Fruit fly (Drosophila melanogaster) whole organism, prepupa: ENCODE data around the gene Atet.

ENCODE experiments used
- Blimp-1 ChIP-seq: fragments of 200-800 bp; sonication (Bioruptor generic); optimal IDR thresholded peaks from 3 replicates; lab custom pipeline; 2017; ENCODE audit warnings: missing biosample characterization, missing genetic modification characterization, mild to moderate bottlenecking, moderate library complexity, missing genetic modification reagents
- CG10631 ChIP-seq: fragments of 200-800 bp; sonication (Bioruptor generic); optimal IDR thresholded peaks from 2 replicates; lab custom pipeline; 2016; ENCODE audit warnings: missing biosample characterization, missing genetic modification characterization
- CG10669 ChIP-seq: fragments of 200-800 bp; sonication (Bioruptor generic); optimal IDR thresholded peaks from 3 replicates; lab custom pipeline; 2018; ENCODE audit warnings: missing biosample characterization, mild to moderate bottlenecking, missing genetic modification characterization, moderate library complexity
- CG11294 ChIP-seq: fragments of 200-800 bp; sonication (Bioruptor generic); IDR thresholded peaks from 2 replicates; pipeline ENCODE4 v1.3.6; 2022; ENCODE audit warnings: missing biosample characterization, missing genetic modification characterization
- CG11762 ChIP-seq: fragments of 200-800 bp; sonication (Bioruptor generic); optimal IDR thresholded peaks from 3 replicates; lab custom pipeline; 2016; ENCODE audit warnings: missing biosample characterization, missing genetic modification characterization; ENCODE audit not compliant: insufficient read depth
- CG11902 ChIP-seq: fragments of 200-800 bp; sonication (Bioruptor generic); optimal IDR thresholded peaks from 3 replicates; lab custom pipeline; 2016; ENCODE audit warnings: missing biosample characterization, missing genetic modification characterization
- CG15336 ChIP-seq: fragments of 200-800 bp; sonication (Bioruptor generic); IDR thresholded peaks from 2 replicates; pipeline ENCODE4 v1.3.6; 2022; ENCODE audit warnings: missing biosample characterization, missing genetic modification characterization
- CG16779 ChIP-seq: fragments of 200-800 bp; sonication (Bioruptor generic); optimal IDR thresholded peaks from 3 replicates; lab custom pipeline; 2017; ENCODE audit warnings: missing biosample characterization, mild to moderate bottlenecking, missing genetic modification characterization
- CG3032 ChIP-seq: fragments of 200-800 bp; optimal IDR thresholded peaks from 2 replicates; lab custom pipeline; 2019; ENCODE audit warnings: missing biosample characterization, mild to moderate bottlenecking, missing genetic modification characterization, moderate library complexity
- CG32006 ChIP-seq: fragments of 200-800 bp; sonication (Bioruptor generic); optimal IDR thresholded peaks from 3 replicates; lab custom pipeline; 2017; ENCODE audit warnings: missing biosample characterization, mild to moderate bottlenecking, missing genetic modification characterization
- CG34406 ChIP-seq: fragments of 200-800 bp; sonication (Bioruptor generic); optimal IDR thresholded peaks from 3 replicates; lab custom pipeline; 2016; ENCODE audit warnings: missing biosample characterization, missing genetic modification characterization
- CG3919 ChIP-seq: fragments of 200-800 bp; sonication (Bioruptor generic); optimal IDR thresholded peaks from 3 replicates; lab custom pipeline; 2016; ENCODE audit warnings: missing biosample characterization, missing genetic modification characterization
- CG4318 ChIP-seq: fragments of 200-800 bp; sonication (Bioruptor generic); optimal IDR thresholded peaks from 3 replicates; lab custom pipeline; 2017; ENCODE audit warnings: missing biosample characterization, mild to moderate bottlenecking, missing genetic modification characterization
- CG6276 ChIP-seq: fragments of 200-800 bp; sonication (Bioruptor generic); optimal IDR thresholded peaks from 2 replicates; lab custom pipeline; 2017; ENCODE audit warnings: missing biosample characterization, mild to moderate bottlenecking, missing genetic modification characterization
- CG6792 ChIP-seq: fragments of 200-800 bp; sonication (Bioruptor generic); optimal IDR thresholded peaks from 3 replicates; lab custom pipeline; 2016; ENCODE audit warnings: missing biosample characterization, missing genetic modification characterization
- CG6808 ChIP-seq: fragments of 200-800 bp; sonication (Bioruptor generic); optimal IDR thresholded peaks from 3 replicates; lab custom pipeline; 2017; ENCODE audit warnings: missing biosample characterization, missing genetic modification characterization, mild to moderate bottlenecking, moderate library complexity, missing genetic modification reagents
- CG6854 ChIP-seq: fragments of 200-800 bp; sonication (Bioruptor generic); optimal IDR thresholded peaks from 2 replicates; lab custom pipeline; 2017; ENCODE audit warnings: missing biosample characterization, mild to moderate bottlenecking, missing genetic modification characterization
- CG8119 ChIP-seq: fragments of 200-800 bp; sonication (Bioruptor generic); IDR thresholded peaks from 3 replicates; pipeline ENCODE4 v1.3.6; 2022; ENCODE audit warnings: missing biosample characterization, missing genetic modification characterization
- CG8319 ChIP-seq: fragments of 200-800 bp; sonication (Bioruptor generic); optimal IDR thresholded peaks from 3 replicates; lab custom pipeline; 2016; ENCODE audit warnings: missing biosample characterization, missing genetic modification characterization
- CG8632 ChIP-seq: fragments of 200-800 bp; sonication (Bioruptor generic); optimal IDR thresholded peaks from 3 replicates; lab custom pipeline; 2016; ENCODE audit warnings: missing biosample characterization, missing genetic modification characterization
- CG9139 ChIP-seq: fragments of 200-800 bp; sonication (Bioruptor generic); optimal IDR thresholded peaks from 3 replicates; lab custom pipeline; 2017; ENCODE audit warnings: missing biosample characterization, mild to moderate bottlenecking, missing genetic modification characterization
- Eip75B ChIP-seq: fragments of 200-800 bp; sonication (Bioruptor generic); optimal IDR thresholded peaks from 3 replicates; lab custom pipeline; 2016; ENCODE audit warnings: missing biosample characterization, missing genetic modification characterization
- Eip78C ChIP-seq: fragments of 200-800 bp; sonication (Bioruptor generic); peaks from one replicate; lab custom pipeline; 2016; ENCODE audit warnings: missing biosample characterization, missing genetic modification characterization
- Eip93F ChIP-seq: fragments of 200-800 bp; sonication (Bioruptor generic); optimal IDR thresholded peaks from 2 replicates; lab custom pipeline; 2016; ENCODE audit warnings: missing biosample characterization, mild to moderate bottlenecking, missing genetic modification characterization
- Ets21C ChIP-seq: fragments of 200-800 bp; sonication (Bioruptor generic); optimal IDR thresholded peaks from 3 replicates; lab custom pipeline; 2016; ENCODE audit warnings: missing biosample characterization, missing genetic modification characterization
- Ets96B ChIP-seq: fragments of 200-800 bp; optimal IDR thresholded peaks from 2 replicates; lab custom pipeline; 2019; ENCODE audit warnings: missing biosample characterization, mild to moderate bottlenecking, missing genetic modification characterization, moderate library complexity
- Gug ChIP-seq: fragments of 200-800 bp; sonication (Bioruptor generic); IDR thresholded peaks from 2 replicates; pipeline ENCODE4 v1.3.6; 2022; ENCODE audit warnings: missing biosample characterization, missing genetic modification characterization
- Hr39 ChIP-seq: fragments of 200-800 bp; sonication (Bioruptor generic); optimal IDR thresholded peaks from 2 replicates; lab custom pipeline; 2016; ENCODE audit warnings: missing biosample characterization, missing genetic modification characterization
- Hr4 ChIP-seq: fragments of 200-800 bp; sonication (Bioruptor generic); optimal IDR thresholded peaks from 3 replicates; lab custom pipeline; 2016; ENCODE audit warnings: missing biosample characterization, missing genetic modification characterization
- Met ChIP-seq: fragments of 200-800 bp; sonication (Bioruptor generic); optimal IDR thresholded peaks from 3 replicates; lab custom pipeline; 2016; ENCODE audit warnings: missing biosample characterization, missing genetic modification characterization
- OdsH ChIP-seq: fragments of 200-800 bp; sonication (Bioruptor generic); optimal IDR thresholded peaks from 3 replicates; lab custom pipeline; 2016; ENCODE audit warnings: missing biosample characterization, missing genetic modification characterization
- Smox ChIP-seq: fragments of 200-800 bp; sonication (Bioruptor generic); optimal IDR thresholded peaks from 3 replicates; lab custom pipeline; 2016; ENCODE audit warnings: missing biosample characterization, missing genetic modification characterization
- Sox102F ChIP-seq: fragments of 200-800 bp; sonication (Bioruptor generic); optimal IDR thresholded peaks from 2 replicates; lab custom pipeline; 2016; ENCODE audit warnings: missing biosample characterization, mild to moderate bottlenecking, missing genetic modification characterization
- Sox14 ChIP-seq: fragments of 200-800 bp; sonication (Bioruptor generic); optimal IDR thresholded peaks from 3 replicates; lab custom pipeline; 2016; ENCODE audit warnings: missing biosample characterization, missing genetic modification characterization
- Sox15 ChIP-seq: fragments of 200-800 bp; sonication (Bioruptor generic); optimal IDR thresholded peaks from 3 replicates; lab custom pipeline; 2016; ENCODE audit warnings: missing biosample characterization, missing genetic modification characterization
- achi ChIP-seq: fragments of 200-800 bp; sonication (Bioruptor generic); optimal IDR thresholded peaks from 3 replicates; lab custom pipeline; 2016; ENCODE audit warnings: missing biosample characterization, missing genetic modification characterization
- acj6 ChIP-seq: fragments of 200-800 bp; sonication (Bioruptor generic); optimal IDR thresholded peaks from 3 replicates; lab custom pipeline; 2016; ENCODE audit warnings: missing biosample characterization, missing genetic modification characterization
- cyc ChIP-seq: fragments of 200-800 bp; sonication (Bioruptor generic); optimal IDR thresholded peaks from 3 replicates; lab custom pipeline; 2016; ENCODE audit warnings: missing biosample characterization, missing genetic modification characterization
- esn ChIP-seq: fragments of 200-800 bp; sonication (Bioruptor generic); optimal IDR thresholded peaks from 2 replicates; lab custom pipeline; 2016; ENCODE audit warnings: missing biosample characterization, mild to moderate bottlenecking, missing genetic modification characterization, moderate library complexity
- fd59A ChIP-seq: fragments of 200-800 bp; sonication (Bioruptor generic); optimal IDR thresholded peaks from 2 replicates; lab custom pipeline; 2017; ENCODE audit warnings: missing biosample characterization, mild to moderate bottlenecking, missing genetic modification characterization, missing genetic modification reagents
- fd85E ChIP-seq: fragments of 200-800 bp; sonication (Bioruptor generic); optimal IDR thresholded peaks from 3 replicates; lab custom pipeline; 2016; ENCODE audit warnings: missing biosample characterization, missing genetic modification characterization
- fkh ChIP-seq: fragments of 200-800 bp; sonication (Bioruptor generic); optimal IDR thresholded peaks from 3 replicates; lab custom pipeline; 2017; ENCODE audit warnings: missing biosample characterization, mild to moderate bottlenecking, missing genetic modification characterization, moderate library complexity
- lz ChIP-seq: fragments of 200-800 bp; sonication (Bioruptor generic); optimal IDR thresholded peaks from 3 replicates; lab custom pipeline; 2016; ENCODE audit warnings: missing biosample characterization, missing genetic modification characterization
- net ChIP-seq: fragments of 200-800 bp; sonication (Bioruptor generic); optimal IDR thresholded peaks from 3 replicates; lab custom pipeline; 2016; ENCODE audit warnings: missing biosample characterization, missing genetic modification characterization
- pdm3 ChIP-seq: fragments of 200-800 bp; sonication (Bioruptor generic); optimal IDR thresholded peaks from 3 replicates; lab custom pipeline; 2016; ENCODE audit warnings: missing biosample characterization, missing genetic modification characterization
- salr ChIP-seq, 2 experiments: fragments of 200-800 bp; sonication (Bioruptor generic); optimal IDR thresholded peaks; 3 replicates each; lab custom pipeline; 2016 to 2018; ENCODE audit warnings: missing biosample characterization in 2 of 2, missing genetic modification characterization in 2 of 2, mild to moderate bottlenecking in 1 of 2
- spab ChIP-seq: fragments of 200-800 bp; sonication (Bioruptor generic); optimal IDR thresholded peaks from 2 replicates; lab custom pipeline; 2017; ENCODE audit warnings: missing biosample characterization, mild to moderate bottlenecking, missing genetic modification characterization, missing genetic modification reagents
- ss ChIP-seq, 2 experiments: fragments of 200-800 bp; sonication (Bioruptor generic); optimal IDR thresholded peaks; 2 replicates in 1 of 2; 3 replicates in 1 of 2; lab custom pipeline; 2017 to 2018; ENCODE audit warnings: mild to moderate bottlenecking in 2 of 2, missing biosample characterization in 2 of 2, missing genetic modification characterization in 2 of 2, moderate library complexity in 1 of 2
- topi ChIP-seq: fragments of 200-800 bp; sonication (Bioruptor generic); optimal IDR thresholded peaks from 3 replicates; lab custom pipeline; 2016; ENCODE audit warnings: missing biosample characterization, missing genetic modification characterization
- vri ChIP-seq: fragments of 200-800 bp; sonication (Bioruptor generic); optimal IDR thresholded peaks from 3 replicates; lab custom pipeline; 2016; ENCODE audit warnings: missing biosample characterization, mild to moderate bottlenecking, missing genetic modification characterization

Atet gene

DNA sequence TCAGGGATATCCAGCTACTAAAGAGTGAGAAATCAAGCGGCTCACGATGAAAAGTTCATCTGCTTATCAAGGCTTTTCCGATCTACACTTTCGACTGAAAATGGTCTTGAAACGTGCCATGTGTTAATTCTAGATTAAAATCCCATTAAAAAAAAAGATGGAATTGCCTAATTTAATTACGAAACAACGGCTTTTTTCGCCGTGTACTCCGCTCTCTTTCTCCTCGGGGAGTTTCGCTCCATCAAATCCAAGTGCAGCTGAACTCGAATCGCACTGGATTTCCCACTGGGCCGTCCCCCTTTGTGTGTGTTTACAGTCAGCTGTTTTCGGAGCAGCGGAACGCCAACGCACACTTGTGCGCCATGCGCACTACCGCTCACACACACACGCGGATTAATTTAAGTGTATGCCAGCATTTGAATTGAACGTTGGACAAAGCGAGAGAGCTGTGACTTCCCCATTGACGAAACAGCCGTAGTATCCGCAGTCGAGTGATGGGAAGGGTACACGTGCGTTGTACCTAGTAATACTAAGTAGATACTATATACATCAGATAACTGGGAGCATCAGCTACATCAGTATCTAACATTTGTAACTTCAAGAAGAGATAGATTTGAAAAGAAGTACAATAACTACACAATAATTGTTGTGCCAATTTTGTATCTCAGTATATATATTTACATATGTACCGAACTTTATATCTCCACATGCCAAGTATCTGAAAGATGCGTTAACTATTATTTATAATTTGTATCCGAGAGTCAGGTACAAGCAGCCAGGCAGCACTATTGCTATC, 553 bp upstream of the Atet start:
- TF ChIP-seq topi (GFP tag; lab: Kevin White, UChicago) (peak; percentile 92), Gug (GFP tag; lab: Robert Waterston, UW) (peak; percentile 92), acj6 (peak; percentile 93), spab (GFP tag; lab: Kevin White, UChicago) (peak; percentile 91), fd59A (GFP tag; lab: Kevin White, UChicago) (peak; percentile 80), CG10631 (peak; percentile 85), vri (GFP tag; lab: Kevin White, UChicago) (peak; percentile 63), CG11294 (GFP tag; lab: Robert Waterston, UW) (peak; percentile 87), CG6792 (GFP tag; lab: Kevin White, UChicago) (peak; percentile 86), Smox (GFP tag; lab: Kevin White, UChicago) (peak; percentile 87), Sox14 (GFP tag; lab: Kevin White, UChicago) (peak; percentile 96), CG15336 (GFP tag; lab: Robert Waterston, UW) (peak; percentile 95), CG3032 (tag; lab: Kevin White, UChicago) (peak; percentile 81), Blimp-1 (GFP tag; lab: Kevin White, UChicago) (peak; percentile 56), CG6276 (peak; percentile 97), esn (GFP tag; lab: Kevin White, UChicago) (peak; percentile 84), OdsH (GFP tag; lab: Kevin White, UChicago) (peak; percentile 90), pdm3 (GFP tag; lab: Kevin White, UChicago) (peak; percentile 89), Hr4 (peak; percentile 96), CG10669 (GFP tag; lab: Kevin White, UChicago) (peak; percentile 91), fd85E (GFP tag; lab: Kevin White, UChicago) (peak; percentile 70), net (peak; percentile 96), CG8632 (GFP tag; lab: Kevin White, UChicago) (peak; percentile 86), Eip93F (GFP tag; lab: Kevin White, UChicago) (peak; percentile 82), CG32006 (GFP tag; lab: Kevin White, UChicago) (peak; percentile 97), achi (GFP tag; lab: Kevin White, UChicago) (peak; percentile 92), CG3919 (GFP tag; lab: Kevin White, UChicago) (peak; percentile 95), CG6854 (GFP tag; lab: Kevin White, UChicago) (peak; percentile 61), CG8319 (peak; percentile 89), CG34406 (GFP tag; lab: Kevin White, UChicago) (peak; percentile 88), CG6808 (peak; percentile 92), Sox15 (GFP tag; lab: Kevin White, UChicago) (peak; percentile 88), CG8119 (GFP tag; lab: Robert Waterston, UW) (peak; percentile 95), lz (GFP tag; lab: Kevin White, UChicago) (peak; percentile 85), CG16779 (peak; percentile 92), CG11902 (GFP tag; lab: Kevin White, UChicago) (peak; percentile 84), salr (GFP tag; optimal IDR thresholded peaks at IDR 0.05; lab: Kevin White, UChicago) (peak; percentile 83 to 93), Met (GFP tag; lab: Kevin White, UChicago) (peak; percentile 86), CG11762 (peak; percentile 93), CG9139 (peak; percentile 90), CG4318 (GFP tag; lab: Kevin White, UChicago) (peak; percentile 91), Ets21C (peak; percentile 72), cyc (GFP tag; lab: Kevin White, UChicago) (peak; percentile 90), Eip75B (GFP tag; lab: Kevin White, UChicago) (peak; percentile 93), Ets96B (tag; lab: Kevin White, UChicago) (peak; percentile 88), fkh (peak; percentile 77), Sox102F (GFP tag; lab: Kevin White, UChicago) (peak; percentile 85), ss (GFP tag; optimal IDR thresholded peaks at IDR 0.05; lab: Kevin White, UChicago) (peak; percentile 92 to 93), Eip78C (GFP tag; lab: Kevin White, UChicago) (peak; percentile 98), Hr39 (GFP tag; lab: Kevin White, UChicago) (peak; percentile 87)
